Worm (Caenorhabditis elegans): Measurements from ENCODE around the gene osm-10.

The osm-10 gene

DNA sequence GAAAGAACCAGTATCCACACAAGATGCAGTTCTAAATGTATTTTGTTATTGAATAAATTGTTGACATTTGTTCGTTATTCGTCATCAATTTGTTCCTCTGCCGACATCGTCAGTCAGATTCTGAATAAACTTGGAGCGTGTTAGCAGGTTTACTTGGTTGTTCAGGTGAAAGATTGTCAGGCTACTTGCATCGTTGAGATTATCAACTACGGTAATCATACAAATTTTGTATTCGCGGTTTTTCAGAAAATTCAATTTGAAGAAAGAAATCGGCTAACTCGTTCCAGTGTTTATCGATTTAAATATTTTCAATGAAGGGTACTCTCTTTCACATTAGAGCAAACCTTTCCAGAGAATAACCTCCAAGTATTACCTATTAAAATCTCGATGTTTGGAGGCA is 33.4 kb upstream of the osm-10 start, which contains the start of gene R151.2 (continued):
- no peak for TF ChIP-seq C17E4.6 (GFP tag; IDR thresholded peaks at IDR 0.05)
- TF ChIP-seq ztf-26 (tag; optimal IDR thresholded peaks at IDR 0.05), result no peak
- TF ChIP-seq attf-5 (GFP tag; optimal IDR thresholded peaks at IDR 0.05), result no peak
- TF ChIP-seq fkh-3 (tag; optimal IDR thresholded peaks at IDR 0.05), result no peak
- TF ChIP-seq lin-35 (GFP tag; optimal IDR thresholded peaks at IDR 0.05), result no peak
- TF ChIP-seq repo-1 (tag; optimal IDR thresholded peaks at IDR 0.05), result no peak
- no peak for TF ChIP-seq nhr-179 (tag; optimal IDR thresholded peaks at IDR 0.05)
- no peak for TF ChIP-seq sea-2 (GFP tag; IDR thresholded peaks at IDR 0.05)
- no peak for TF ChIP-seq F23B12.7 (tag; optimal IDR thresholded peaks at IDR 0.05; ENCODE audit: insufficient read depth)

ce11 chrIII:7210486-7210885 is 32.6 kb upstream of the osm-10 start:
- TF ChIP-seq ztf-6 (GFP tag; IDR thresholded peaks at IDR 0.05) (no peak), mcd-1 (GFP tag; IDR thresholded peaks at IDR 0.05) (0 out of 2 replicates have a peak, but pooled peaks have one; percentile 6), madf-3 (GFP tag; IDR thresholded peaks at IDR 0.05) (peak; percentile 42; the same call in 1 of the 2 replicates)

ce11 chrIII:7212028-7212427 is 31.1 kb upstream of the osm-10 start:
- TF ChIP-seq athp-1 (tag; optimal IDR thresholded peaks at IDR 0.05), result no peak
- TF ChIP-seq nhr-80 (tag; optimal IDR thresholded peaks at IDR 0.05), result peak; percentile 50

DNA sequence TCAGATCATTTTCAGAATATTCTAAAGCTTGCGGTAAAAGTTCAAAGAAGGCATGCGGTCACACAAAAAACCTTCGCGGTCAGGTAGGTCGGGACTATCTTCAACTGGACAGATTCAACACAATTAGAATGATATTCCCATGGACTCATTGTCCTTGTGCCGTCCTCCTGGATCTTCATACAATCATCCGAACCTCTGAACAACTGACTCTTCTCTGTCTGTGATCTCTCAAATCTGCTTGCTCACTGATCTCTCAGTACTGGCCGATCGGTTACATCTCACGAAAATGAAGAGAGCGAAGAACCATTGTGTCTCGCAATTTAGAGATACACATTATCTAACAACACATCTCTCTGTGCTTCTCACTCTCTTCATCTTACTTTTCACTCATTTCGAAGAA is 27.5 kb upstream of the osm-10 start:
- TF ChIP-seq T07F8.4 (tag; optimal IDR thresholded peaks at IDR 0.05), result no peak
- TF ChIP-seq ztf-22 (GFP tag; optimal IDR thresholded peaks at IDR 0.05), result no peak
- TF ChIP-seq ceh-40 (GFP tag; IDR thresholded peaks at IDR 0.05), result no peak
- no peak for TF ChIP-seq nfya-1 (tag; optimal IDR thresholded peaks at IDR 0.05; ENCODE audit: borderline replicate concordance, insufficient read depth)
- no peak for TF ChIP-seq lag-1 (GFP tag; IDR thresholded peaks at IDR 0.05)
- TF ChIP-seq unc-62 (GFP tag; optimal IDR thresholded peaks at IDR 0.05), result no peak
- no peak for TF ChIP-seq hmg-20 (GFP tag; IDR thresholded peaks at IDR 0.05)
- TF ChIP-seq bed-2 (GFP tag; IDR thresholded peaks at IDR 0.05), result no peak
- no peak for TF ChIP-seq lin-35 (GFP tag; optimal IDR thresholded peaks at IDR 0.05)
- no peak for TF ChIP-seq repo-1 (tag; optimal IDR thresholded peaks at IDR 0.05)
- TF ChIP-seq ceh-79 (tag; optimal IDR thresholded peaks at IDR 0.05), result no peak
- no peak for TF ChIP-seq F57A8.1 (GFP tag; optimal IDR thresholded peaks at IDR 0.05)
- no peak for TF ChIP-seq ztf-28 (GFP tag; IDR thresholded peaks at IDR 0.05)
- no peak for TF ChIP-seq K12H6.12 (tag; optimal IDR thresholded peaks at IDR 0.05)
- no peak for TF ChIP-seq nhr-80 (tag; optimal IDR thresholded peaks at IDR 0.05)
- TF ChIP-seq ztf-25 (GFP tag; IDR thresholded peaks at IDR 0.05), result no peak
- no peak for TF ChIP-seq ama-1 (optimal IDR thresholded peaks at IDR 0.05)
- TF ChIP-seq ama-1 (GFP tag; optimal IDR thresholded peaks at IDR 0.05), result no peak

DNA sequence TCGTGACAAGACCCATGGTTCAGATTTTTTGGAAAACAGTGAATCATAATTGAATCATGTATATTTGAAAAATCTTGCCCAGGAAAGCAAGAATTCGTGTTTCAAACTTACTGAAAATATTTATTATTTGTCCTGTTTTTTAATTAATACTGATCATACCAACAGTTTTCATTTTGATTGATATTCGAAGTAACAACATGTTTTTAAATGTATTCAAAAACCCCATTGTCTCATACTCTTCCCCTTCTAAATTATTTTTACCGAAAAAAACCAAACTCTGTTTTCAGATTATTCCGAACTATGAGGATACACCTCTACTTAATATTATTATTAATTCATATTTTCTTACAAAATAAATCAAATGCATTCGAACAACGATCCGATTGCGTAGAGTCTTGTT is 26.9 kb upstream of the osm-10 start, which contains the start of gene R151.1:
TSS of gene R151.1 (plus strand) at position 301 of the 400 bp plus-strand sequence.
- no peak for TF ChIP-seq cebp-1 (GFP tag; IDR thresholded peaks at IDR 0.05)
- no peak for TF ChIP-seq cebp-1 (tag; optimal IDR thresholded peaks at IDR 0.05)
- TF ChIP-seq cebp-2 (GFP tag; IDR thresholded peaks at IDR 0.05), result no peak
- no peak for TF ChIP-seq Y79H2A.3 (GFP tag; conservative IDR thresholded peaks at IDR 0.05)
- TF ChIP-seq F10E7.11 (tag; optimal IDR thresholded peaks at IDR 0.05), result no peak
- TF ChIP-seq B0019.2 (GFP tag; conservative IDR thresholded peaks at IDR 0.05), result no peak
- no peak for TF ChIP-seq nhr-90 (tag; optimal IDR thresholded peaks at IDR 0.05)
- no peak for TF ChIP-seq Y53G8AR.9 (GFP tag; conservative IDR thresholded peaks at IDR 0.05)
- TF ChIP-seq B0035.1 (tag; optimal IDR thresholded peaks at IDR 0.05), result no peak
- TF ChIP-seq hlh-12 (tag; optimal IDR thresholded peaks at IDR 0.05), result no peak
- TF ChIP-seq tbx-9 (tag; optimal IDR thresholded peaks at IDR 0.05; ENCODE audit: borderline replicate concordance), result no peak
- TF ChIP-seq repo-1 (tag; optimal IDR thresholded peaks at IDR 0.05), result no peak
- no peak for TF ChIP-seq unc-62 (GFP tag; optimal IDR thresholded peaks at IDR 0.05)
- no peak for TF ChIP-seq sdz-38 (tag; optimal IDR thresholded peaks at IDR 0.05)
